Fruit fly (Drosophila melanogaster): Measurements from ENCODE around the gene rho.

The rho gene

dm6 chr3L:1423371-1423770, 40.2 kb upstream of the rho start, which contains the start of gene CG9173:
CG9173 (minus strand) TSS chr3L:1423471.
- TF ChIP-seq Mnt (GFP tag; optimal IDR thresholded peaks at IDR 0.05), result no peak
- TF ChIP-seq CG5204 (GFP tag; optimal IDR thresholded peaks at IDR 0.05), result no peak
- no peak for TF ChIP-seq CG14711 (tag; optimal IDR thresholded peaks at IDR 0.05)
- TF ChIP-seq Clk (GFP tag; optimal IDR thresholded peaks at IDR 0.05), result no peak

dm6 chr3L:1424488-1424887, 39.1 kb upstream of the rho start:
- TF ChIP-seq ovo (GFP tag; optimal IDR thresholded peaks at IDR 0.05) (no peak), Hr96 (GFP tag; optimal IDR thresholded peaks at IDR 0.05) (no peak)

- no peak for TF ChIP-seq tj (GFP tag; optimal IDR thresholded peaks at IDR 0.05)
- no peak for TF ChIP-seq CG7101 (tag; optimal IDR thresholded peaks at IDR 0.05)
- TF ChIP-seq ovo (GFP tag; optimal IDR thresholded peaks at IDR 0.05), result no peak
- TF ChIP-seq CG14711 (tag; optimal IDR thresholded peaks at IDR 0.05), result no peak
- no peak for TF ChIP-seq Crg-1 (GFP tag; optimal IDR thresholded peaks at IDR 0.05)
- no peak for TF ChIP-seq pad (GFP tag; optimal IDR thresholded peaks at IDR 0.05)
- no peak for TF ChIP-seq kay (GFP tag; ENCODE audit: borderline replicate concordance)
- TF ChIP-seq Clk (GFP tag; optimal IDR thresholded peaks at IDR 0.05), result no peak
- no peak for TF ChIP-seq CG7045 (GFP tag; optimal IDR thresholded peaks at IDR 0.05)
Measured at dm6 chr3L:1431489-1432053, 32.0 kb upstream of the rho start.

- TF ChIP-seq Clk (GFP tag; optimal IDR thresholded peaks at IDR 0.05) (no peak), Crg-1 (GFP tag; optimal IDR thresholded peaks at IDR 0.05) (no peak), cnc (optimal IDR thresholded peaks at IDR 0.05) (no peak), CG11617 (GFP tag; optimal IDR thresholded peaks at IDR 0.05) (no peak), cic (GFP tag; optimal IDR thresholded peaks at IDR 0.05) (no peak), CG1620 (GFP tag; optimal IDR thresholded peaks at IDR 0.05) (no peak), CG7101 (tag; optimal IDR thresholded peaks at IDR 0.05) (no peak), Mnt (GFP tag; optimal IDR thresholded peaks at IDR 0.05) (no peak), CG14711 (tag; optimal IDR thresholded peaks at IDR 0.05) (no peak), bab1 (GFP tag; optimal IDR thresholded peaks at IDR 0.05) (no peak), tj (GFP tag; optimal IDR thresholded peaks at IDR 0.05) (no peak), pad (GFP tag; optimal IDR thresholded peaks at IDR 0.05) (no peak)
Measured at dm6 chr3L:1437772-1438171, 25.8 kb upstream of the rho start, which contains the start of gene SA2. SA2 (minus strand) TSS chr3L:1437872.

dm6 chr3L:1440999-1441398, 22.6 kb upstream of the rho start:
- TF ChIP-seq tj (GFP tag; optimal IDR thresholded peaks at IDR 0.05), result peak; percentile 4
- TF ChIP-seq Hr96 (GFP tag; optimal IDR thresholded peaks at IDR 0.05), result no peak

dm6 chr3L:1442309-1442708, 21.3 kb upstream of the rho start:
- no peak for TF ChIP-seq bab1 (GFP tag; optimal IDR thresholded peaks at IDR 0.05)
- no peak for TF ChIP-seq CG14711 (tag; optimal IDR thresholded peaks at IDR 0.05)
- TF ChIP-seq Clk (GFP tag; optimal IDR thresholded peaks at IDR 0.05), result no peak
- TF ChIP-seq Mnt (GFP tag; optimal IDR thresholded peaks at IDR 0.05), result no peak
- no peak for TF ChIP-seq toe (GFP tag; optimal IDR thresholded peaks at IDR 0.05)
- no peak for TF ChIP-seq pad (GFP tag; optimal IDR thresholded peaks at IDR 0.05)

- TF ChIP-seq CG5204 (GFP tag; optimal IDR thresholded peaks at IDR 0.05) (no peak), CG7045 (GFP tag; optimal IDR thresholded peaks at IDR 0.05) (no peak), CG33017 (tag; optimal IDR thresholded peaks at IDR 0.05) (no peak), bab1 (GFP tag; optimal IDR thresholded peaks at IDR 0.05) (peak; percentile 8)
Measured at dm6 chr3L:1442906-1443305, 20.7 kb upstream of the rho start.

dm6 chr3L:1447803-1448517, 15.7 kb upstream of the rho start:
- no peak for TF ChIP-seq tj (GFP tag; optimal IDR thresholded peaks at IDR 0.05)

- no peak for TF ChIP-seq ovo (GFP tag; optimal IDR thresholded peaks at IDR 0.05)
- TF ChIP-seq CG12768 (GFP tag; optimal IDR thresholded peaks at IDR 0.05), result no peak
- no peak for TF ChIP-seq Mnt (GFP tag; optimal IDR thresholded peaks at IDR 0.05)
- TF ChIP-seq toe (GFP tag; optimal IDR thresholded peaks at IDR 0.05), result no peak
- TF ChIP-seq CG33017 (tag; optimal IDR thresholded peaks at IDR 0.05), result no peak
- no peak for TF ChIP-seq kay (GFP tag; ENCODE audit: borderline replicate concordance)
- no peak for TF ChIP-seq Crg-1 (GFP tag; optimal IDR thresholded peaks at IDR 0.05)
- no peak for TF ChIP-seq CG14711 (tag; optimal IDR thresholded peaks at IDR 0.05)
- TF ChIP-seq cic (GFP tag; optimal IDR thresholded peaks at IDR 0.05), result no peak
- TF ChIP-seq CG11617 (GFP tag; optimal IDR thresholded peaks at IDR 0.05), result no peak
Measured at dm6 chr3L:1450940-1451339, 12.7 kb upstream of the rho start.
